Fruit fly (Drosophila melanogaster) whole organism, embryonic: ENCODE measurements around the gene CG42571.

Source experiments
- CG10959 ChIP-seq: fragments of 200-800 bp; sonication (Bioruptor generic); IDR thresholded peaks from 2 replicates; pipeline ENCODE4 v1.3.6; 2022; ENCODE audit warnings: missing biosample characterization, missing genetic modification characterization
- Dp ChIP-seq: fragments of 200-800 bp; sonication (Bioruptor generic); optimal IDR thresholded peaks from 2 replicates; lab custom pipeline; 2018; ENCODE audit warnings: missing biosample characterization, mild to moderate bottlenecking, missing genetic modification characterization, moderate library complexity
- Ets65A ChIP-seq: fragments of 200-800 bp; sonication (Bioruptor generic); peaks from one replicate; lab custom pipeline; 2016; ENCODE audit warnings: missing biosample characterization, missing genetic modification characterization
- Hr3 ChIP-seq: fragments of 200-800 bp; sonication (Bioruptor generic); optimal IDR thresholded peaks from 3 replicates; lab custom pipeline; 2016; ENCODE audit warnings: missing biosample characterization, missing genetic modification characterization
- Sox100B ChIP-seq: fragments of 200-800 bp; sonication (Bioruptor generic); optimal IDR thresholded peaks from 3 replicates; lab custom pipeline; 2018; ENCODE audit warnings: missing biosample characterization, mild to moderate bottlenecking, missing genetic modification characterization
- Sry-β ChIP-seq: fragments of 200-800 bp; sonication (Bioruptor generic); optimal IDR thresholded peaks from 2 replicates; lab custom pipeline; 2018; ENCODE audit warnings: missing biosample characterization, mild to moderate bottlenecking, missing genetic modification characterization, moderate library complexity
- bowl ChIP-seq: fragments of 200-800 bp; sonication (Bioruptor generic); IDR thresholded peaks from 2 replicates; pipeline ENCODE4 v1.3.6; 2022; ENCODE audit warnings: missing biosample characterization, missing genetic modification characterization
- rib ChIP-seq: fragments of 200-800 bp; sonication (Bioruptor generic); IDR thresholded peaks from 2 replicates; pipeline ENCODE4 v1.3.6; 2022; ENCODE audit warnings: missing biosample characterization, missing genetic modification characterization

DNA sequence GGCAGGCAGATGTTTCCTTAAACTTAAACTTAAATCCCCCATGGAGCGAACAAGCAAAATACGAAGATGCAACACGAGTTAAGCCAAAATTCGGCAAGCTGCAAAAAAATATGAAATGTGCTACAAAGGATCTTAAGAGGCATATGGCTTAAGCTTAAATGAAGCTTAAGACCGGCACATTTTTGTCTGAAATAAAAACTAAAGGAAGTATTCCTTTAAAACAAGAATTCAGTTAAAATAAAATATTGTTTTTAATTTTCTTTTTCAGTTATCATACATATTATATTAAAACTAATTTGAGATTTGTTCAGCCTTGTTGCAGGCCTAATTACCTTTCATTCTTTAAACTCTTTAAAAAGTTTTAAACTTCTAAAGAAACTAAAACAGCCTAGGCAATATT lies 45.7 kb downstream of the CG42571 start:
- no peak for TF ChIP-seq CG10959
- TF ChIP-seq rib (GFP tag; lab: Robert Waterston, UW) = no peak
- no peak for TF ChIP-seq Hr3
- no peak for TF ChIP-seq Sox100B (GFP tag; lab: Kevin White, UChicago)
- TF ChIP-seq Dp (GFP tag; lab: Kevin White, UChicago) = no peak
- no peak for TF ChIP-seq Sry-β (GFP tag; lab: Kevin White, UChicago)
- TF ChIP-seq Ets65A (GFP tag; lab: Kevin White, UChicago) = no peak
- no peak for TF ChIP-seq bowl (GFP tag; lab: Robert Waterston, UW)
